Worm (Caenorhabditis elegans) whole organism, young adult: ENCODE data around the gene spe-6.

ENCODE experiments used
- ekl-4 ChIP-seq: fragments of 200-800 bp; sonication (Bioruptor generic); IDR thresholded peaks from 2 replicates; pipeline ENCODE4 v1.3.6; 2022; ENCODE audit warnings: missing genetic modification reagents, missing genetic modification characterization, missing compliant biosample characterization
- ets-4 ChIP-seq: fragments of 200-800 bp; sonication (Bioruptor generic); optimal IDR thresholded peaks from 2 replicates; lab custom pipeline; 2018; ENCODE audit warnings: mild to moderate bottlenecking, missing genetic modification characterization, missing compliant biosample characterization
- lag-1 ChIP-seq: fragments of 200-800 bp; sonication (Bioruptor generic); IDR thresholded peaks from 2 replicates; pipeline ENCODE4 v1.3.6; 2022; ENCODE audit warnings: missing genetic modification reagents, missing genetic modification characterization, missing compliant biosample characterization

DNA sequence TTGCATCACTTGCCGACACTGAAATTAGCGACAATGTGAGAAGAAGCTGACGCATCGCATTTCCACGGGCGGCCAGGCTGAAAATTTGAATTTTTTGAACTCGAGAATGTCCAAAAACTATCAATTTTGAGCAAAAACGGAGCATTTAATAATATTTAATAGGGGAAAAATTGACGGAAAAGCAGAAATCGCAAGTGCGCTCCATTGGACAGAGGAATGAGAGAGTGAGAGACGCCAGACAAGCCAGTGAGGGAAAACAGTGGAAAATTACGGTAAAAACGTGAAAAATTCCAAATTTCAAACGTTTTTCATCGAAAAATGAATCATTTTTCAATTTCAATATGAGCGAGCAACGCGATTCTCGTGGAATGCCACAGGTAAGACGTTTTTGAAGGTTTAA is at the start of gene spe-6, which contains the start of gene Y66D12A.21:
- TF ChIP-seq ekl-4 (GFP tag; lab: Robert Waterston, UW) (no peak), lag-1 (no peak), ets-4 (no peak)
